Worm (Caenorhabditis elegans) whole organism, mixed stage, embryonic: ENCODE measurements around the gene ttr-52.

Experiments
- lin-13 ChIP-seq: fragments of 150-350 bp; optimal IDR thresholded peaks from 2 replicates; lab custom pipeline; 2014; ENCODE audit warnings: missing biosample characterization, missing genetic modification characterization
- nhr-237 ChIP-seq: fragments of 150-350 bp; optimal IDR thresholded peaks from 2 replicates; lab custom pipeline; 2014; ENCODE audit warnings: missing biosample characterization, missing genetic modification characterization
- nhr-28 ChIP-seq: fragments of 150-350 bp; optimal IDR thresholded peaks from 2 replicates; lab custom pipeline; 2014; ENCODE audit warnings: missing biosample characterization, missing genetic modification characterization
- nhr-76 ChIP-seq: sonication (generic microtip); optimal IDR thresholded peaks from 2 replicates; lab custom pipeline; 2017; ENCODE audit warnings: missing biosample characterization, missing genetic modification characterization
- pha-4 ChIP-seq: fragments of 150-350 bp; optimal IDR thresholded peaks from 2 replicates; lab custom pipeline; 2018; ENCODE audit warnings: missing biosample characterization, missing genetic modification reagents, missing genetic modification characterization
- snpc-4 ChIP-seq: fragments of 150-350 bp; optimal IDR thresholded peaks from 2 replicates; lab custom pipeline; 2014; ENCODE audit warnings: missing biosample characterization, missing genetic modification characterization
- unc-39 ChIP-seq: fragments of 150-350 bp; optimal IDR thresholded peaks from 2 replicates; lab custom pipeline; 2014; ENCODE audit warnings: missing biosample characterization, missing genetic modification characterization

DNA sequence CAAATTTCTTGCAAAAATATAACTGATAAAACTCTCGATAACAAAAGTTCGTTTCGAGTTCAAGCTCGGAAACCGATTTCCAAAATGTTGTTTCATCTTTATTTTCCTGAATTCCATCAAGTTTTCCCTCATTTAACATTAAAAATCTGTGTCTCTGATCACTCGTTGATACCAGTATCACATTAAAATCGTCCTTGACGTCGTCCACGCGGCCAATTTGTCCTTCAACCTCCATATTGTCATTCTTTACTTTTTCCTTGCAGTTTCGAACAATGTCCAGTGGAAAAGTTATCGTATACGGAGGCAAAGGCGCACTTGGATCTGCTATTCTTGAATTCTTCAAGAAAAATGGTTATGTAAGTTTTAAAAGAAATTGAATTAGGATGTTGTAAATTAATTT lies 10.9 kb upstream of the ttr-52 start, which contains the start of gene qdpr-1:
- TF ChIP-seq lin-13 (no peak), nhr-76 (no peak), snpc-4 (no peak), pha-4 (no peak), nhr-237 (tag; lab: Kevin White, UChicago) (no peak), unc-39 (no peak), nhr-28 (tag; lab: Kevin White, UChicago) (no peak)
